Worm (Caenorhabditis elegans): ENCODE results near the gene F10E7.1.

Gene F10E7.1

DNA sequence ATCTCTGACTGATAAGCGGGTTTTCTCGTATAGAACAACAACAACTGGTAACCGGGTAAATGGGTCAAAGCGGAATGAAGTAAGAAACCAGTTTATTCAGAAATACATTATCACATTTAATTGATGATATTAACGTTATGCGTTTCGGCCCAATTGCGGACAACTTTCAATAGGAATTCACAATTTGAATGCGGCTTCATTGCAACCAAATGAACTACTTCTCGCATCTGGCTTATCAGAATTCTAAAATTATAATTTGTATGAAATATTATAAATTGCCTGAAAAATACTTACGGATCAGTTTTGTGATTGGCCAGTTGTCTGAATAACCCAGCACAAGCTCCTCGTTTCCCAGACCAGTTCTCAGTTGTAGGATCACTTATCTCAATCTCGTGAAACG, 42.2 kb downstream of the F10E7.1 start, which contains the start of gene col-36:
Gene col-36 (minus strand): TSS at position 101 of the 400 bp plus-strand sequence.
- TF ChIP-seq dsc-1 (tag; optimal IDR thresholded peaks at IDR 0.05) (no peak), egl-27 (tag; optimal IDR thresholded peaks at IDR 0.05) (no peak)

ce11 chrII:7171305-7171998, 44.9 kb downstream of the F10E7.1 start, which contains the start of gene dyf-13:
Gene dyf-13, minus strand, starts transcription at chrII:7171355.
- TF ChIP-seq nhr-47 (tag; optimal IDR thresholded peaks at IDR 0.05), result no peak
- TF ChIP-seq elt-2 (tag; optimal IDR thresholded peaks at IDR 0.05), result no peak
- no peak for TF ChIP-seq ceh-8 (GFP tag; optimal IDR thresholded peaks at IDR 0.05)
- TF ChIP-seq C04F5.9 (tag; optimal IDR thresholded peaks at IDR 0.05), result no peak
- TF ChIP-seq tbx-2 (tag; optimal IDR thresholded peaks at IDR 0.05), result no peak
- TF ChIP-seq ets-5 (GFP tag; IDR thresholded peaks at IDR 0.05), result no peak
- no peak for TF ChIP-seq mef-2 (tag; optimal IDR thresholded peaks at IDR 0.05)
- no peak for TF ChIP-seq nhr-11 (tag; optimal IDR thresholded peaks at IDR 0.05)
- no peak for TF ChIP-seq tlp-1 (tag; optimal IDR thresholded peaks at IDR 0.05)

ce11 chrII:7174843-7175242, 48.3 kb downstream of the F10E7.1 start, which contains the start of gene glc-4:
Gene glc-4, minus strand, starts transcription at chrII:7174943.
- TF ChIP-seq efl-1 (optimal IDR thresholded peaks at IDR 0.05) (no peak), efl-1 (GFP tag; optimal IDR thresholded peaks at IDR 0.05 in 1 of 2) (peak in 1 of 2 experiments; percentile 28), ceh-82 (tag; optimal IDR thresholded peaks at IDR 0.05) (no peak)

DNA sequence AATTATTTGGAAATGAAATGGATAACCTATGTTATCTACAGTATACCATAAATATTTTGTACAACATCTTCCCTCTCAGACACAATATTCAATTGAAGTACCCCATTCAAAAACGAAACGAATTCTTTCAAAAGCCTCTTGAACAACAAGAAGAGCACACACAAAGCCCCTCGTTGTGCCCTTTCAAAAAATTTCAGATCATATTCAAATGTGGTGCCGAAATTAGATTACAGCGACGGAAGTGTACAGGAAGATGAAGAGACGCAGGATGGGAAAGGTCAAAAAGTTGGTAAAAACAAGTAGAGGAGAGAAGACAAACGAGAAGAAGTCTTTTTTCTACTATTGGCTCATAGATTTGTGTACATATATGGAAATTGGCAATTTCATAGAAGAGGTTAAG, 49.6 kb downstream of the F10E7.1 start:
- TF ChIP-seq fkh-10 (GFP tag; optimal IDR thresholded peaks at IDR 0.05) (peak; percentile 59), lin-13 (GFP tag; optimal IDR thresholded peaks at IDR 0.05) (no peak), unc-86 (tag; optimal IDR thresholded peaks at IDR 0.05) (no peak), rnt-1 (tag; optimal IDR thresholded peaks at IDR 0.05) (no peak), dsc-1 (tag; optimal IDR thresholded peaks at IDR 0.05) (no peak), nhr-47 (tag; optimal IDR thresholded peaks at IDR 0.05) (peak; percentile 11), egl-27 (tag; optimal IDR thresholded peaks at IDR 0.05) (no peak), ceh-8 (GFP tag; optimal IDR thresholded peaks at IDR 0.05) (peak; percentile 58), elt-2 (tag; optimal IDR thresholded peaks at IDR 0.05) (no peak), nhr-12 (tag; optimal IDR thresholded peaks at IDR 0.05) (no peak), nhr-76 (tag; optimal IDR thresholded peaks at IDR 0.05) (no peak), Y116A8C.19 (tag; optimal IDR thresholded peaks at IDR 0.05; ENCODE audit: borderline replicate concordance) (no peak)
